Worm (Caenorhabditis elegans): ENCODE measurements around the gene T04F8.3.

The T04F8.3 gene

ce11 chrX:11650751-11651150 is 7.7 kb upstream of the T04F8.3 start, which contains the start of gene cutl-11:
Gene cutl-11, minus strand, starts transcription at chrX:11650851.
- TF ChIP-seq ztf-1 (GFP tag; conservative IDR thresholded peaks at IDR 0.05): no peak
- no peak for TF ChIP-seq alr-1 (tag; optimal IDR thresholded peaks at IDR 0.05)
- TF ChIP-seq lsy-2 (tag; optimal IDR thresholded peaks at IDR 0.05): no peak
- no peak for TF ChIP-seq nhr-12 (tag; optimal IDR thresholded peaks at IDR 0.05)
- no peak for TF ChIP-seq lin-13 (GFP tag; optimal IDR thresholded peaks at IDR 0.05)
- no peak for TF ChIP-seq nhr-6 (tag; optimal IDR thresholded peaks at IDR 0.05)
- no peak for TF ChIP-seq ztf-4 (tag; optimal IDR thresholded peaks at IDR 0.05)
- no peak for TF ChIP-seq ztf-11 (tag; optimal IDR thresholded peaks at IDR 0.05)
- TF ChIP-seq skn-1 (tag; optimal IDR thresholded peaks at IDR 0.05): no peak
- TF ChIP-seq ceh-16 (tag; optimal IDR thresholded peaks at IDR 0.05): no peak
- no peak for TF ChIP-seq F13H6.1 (tag; optimal IDR thresholded peaks at IDR 0.05)
- no peak for TF ChIP-seq fos-1 (tag; optimal IDR thresholded peaks at IDR 0.05)
- TF ChIP-seq unc-62 (GFP tag; optimal IDR thresholded peaks at IDR 0.05): no peak
- no peak for TF ChIP-seq elt-3 (tag; optimal IDR thresholded peaks at IDR 0.05)
- TF ChIP-seq unc-55 (GFP tag; optimal IDR thresholded peaks at IDR 0.05): no peak

DNA sequence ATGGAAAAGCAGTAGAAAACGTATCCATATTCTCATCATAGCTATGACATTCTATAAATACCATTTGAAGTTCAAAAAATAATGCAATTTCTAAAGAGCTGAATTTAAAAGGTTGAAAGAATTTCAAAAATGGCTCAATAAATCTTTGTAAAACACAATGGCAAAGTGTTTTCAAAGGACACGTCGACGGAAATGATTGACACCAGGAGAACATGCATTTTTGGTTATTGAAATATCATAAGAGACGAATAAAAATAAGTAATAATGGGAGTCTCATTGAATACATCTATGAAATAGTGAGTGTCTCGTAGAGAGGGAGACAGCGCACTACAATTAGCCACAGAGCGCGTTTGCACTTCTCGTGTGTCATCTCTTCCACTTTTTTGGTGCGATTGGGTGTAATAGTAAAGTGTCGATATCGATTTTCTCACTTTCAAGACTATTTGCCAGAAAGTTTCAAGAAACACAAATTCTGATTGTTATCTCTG is 1.9 kb upstream of the T04F8.3 start, which contains the start of gene T04F8.2:
T04F8.2 (minus strand) TSS at position 51 of the 488 bp plus-strand sequence.
- no peak for TF ChIP-seq nhr-77 (tag; optimal IDR thresholded peaks at IDR 0.05)
- TF ChIP-seq F13H6.1 (tag; optimal IDR thresholded peaks at IDR 0.05): peak; percentile 28
- TF ChIP-seq dmd-4 (tag; optimal IDR thresholded peaks at IDR 0.05): no peak
- TF ChIP-seq ztf-11 (tag; optimal IDR thresholded peaks at IDR 0.05): no peak
- TF ChIP-seq alr-1 (tag; optimal IDR thresholded peaks at IDR 0.05): no peak
- TF ChIP-seq nhr-6 (tag; optimal IDR thresholded peaks at IDR 0.05): peak; percentile 27
- peak in 1 of 2 experiments; percentile 67 for TF ChIP-seq lsy-2 (tag; optimal IDR thresholded peaks at IDR 0.05)
- peak; percentile 77 for TF ChIP-seq C34F6.9 (tag; optimal IDR thresholded peaks at IDR 0.05)
- TF ChIP-seq peb-1 (tag; optimal IDR thresholded peaks at IDR 0.05): no peak
- no peak for TF ChIP-seq blmp-1 (tag; optimal IDR thresholded peaks at IDR 0.05; ENCODE audit: insufficient read depth)
- TF ChIP-seq snpc-4 (tag; optimal IDR thresholded peaks at IDR 0.05): no peak
- no peak for TF ChIP-seq ztf-1 (GFP tag; conservative IDR thresholded peaks at IDR 0.05)
- no peak for TF ChIP-seq ztf-4 (tag; optimal IDR thresholded peaks at IDR 0.05)
- peak; percentile 48 for TF ChIP-seq lin-13 (GFP tag; optimal IDR thresholded peaks at IDR 0.05)
- TF ChIP-seq ceh-16 (tag; optimal IDR thresholded peaks at IDR 0.05): peak; percentile 32
- peak; percentile 77 for TF ChIP-seq unc-55 (GFP tag; optimal IDR thresholded peaks at IDR 0.05)
- no peak for TF ChIP-seq nhr-12 (tag; optimal IDR thresholded peaks at IDR 0.05)
- TF ChIP-seq mdl-1 (tag; optimal IDR thresholded peaks at IDR 0.05): no peak
- TF ChIP-seq sem-4 (tag; optimal IDR thresholded peaks at IDR 0.05): peak; percentile 42
- no peak for TF ChIP-seq zag-1 (tag; optimal IDR thresholded peaks at IDR 0.05)
- no peak for TF ChIP-seq nhr-237 (tag; optimal IDR thresholded peaks at IDR 0.05)
- TF ChIP-seq sma-9 (GFP tag; optimal IDR thresholded peaks at IDR 0.05): peak; percentile 76
- no peak for TF ChIP-seq sma-9 (tag; optimal IDR thresholded peaks at IDR 0.05)
- TF ChIP-seq skn-1 (tag; optimal IDR thresholded peaks at IDR 0.05): no peak
- no peak for TF ChIP-seq Y55F3AM.14 (GFP tag; optimal IDR thresholded peaks at IDR 0.05)
- peak; percentile 58 for TF ChIP-seq gmeb-1 (tag; optimal IDR thresholded peaks at IDR 0.05)
- TF ChIP-seq unc-62 (GFP tag; optimal IDR thresholded peaks at IDR 0.05): no peak
- no peak for TF ChIP-seq egl-27 (tag; optimal IDR thresholded peaks at IDR 0.05)
- no peak for TF ChIP-seq mbf-1 (tag; optimal IDR thresholded peaks at IDR 0.05)
- peak; percentile 29 for TF ChIP-seq sma-3 (GFP tag; optimal IDR thresholded peaks at IDR 0.05)
- TF ChIP-seq ceh-82 (tag; optimal IDR thresholded peaks at IDR 0.05): no peak
- no peak for TF ChIP-seq nhr-11 (tag; optimal IDR thresholded peaks at IDR 0.05)
- no peak for TF ChIP-seq aly-2 (tag; optimal IDR thresholded peaks at IDR 0.05)
- TF ChIP-seq lin-11 (tag; optimal IDR thresholded peaks at IDR 0.05): peak; percentile 31
- peak; percentile 33 for TF ChIP-seq nhr-21 (tag; optimal IDR thresholded peaks at IDR 0.05)
- TF ChIP-seq elt-1 (tag; optimal IDR thresholded peaks at IDR 0.05): no peak
- TF ChIP-seq crh-2 (tag; optimal IDR thresholded peaks at IDR 0.05): peak; percentile 69
- TF ChIP-seq unc-39 (tag; optimal IDR thresholded peaks at IDR 0.05): no peak
- peak; percentile 63 for TF ChIP-seq nhr-25 (tag; optimal IDR thresholded peaks at IDR 0.05)
- peak; percentile 82 for TF ChIP-seq fos-1 (tag; optimal IDR thresholded peaks at IDR 0.05)
- TF ChIP-seq ZK546.5 (tag; optimal IDR thresholded peaks at IDR 0.05): no peak
- no peak for TF ChIP-seq lin-39 (tag; optimal IDR thresholded peaks at IDR 0.05)
- no peak for TF ChIP-seq nhr-23 (tag; optimal IDR thresholded peaks at IDR 0.05)
- TF ChIP-seq mab-5 (tag; optimal IDR thresholded peaks at IDR 0.05): no peak
- TF ChIP-seq nhr-10 (tag; optimal IDR thresholded peaks at IDR 0.05): no peak
- no peak for TF ChIP-seq ama-1 (optimal IDR thresholded peaks at IDR 0.05)
- no peak for TF ChIP-seq elt-3 (tag; optimal IDR thresholded peaks at IDR 0.05)
- TF ChIP-seq nhr-129 (tag; optimal IDR thresholded peaks at IDR 0.05): peak; percentile 84
- TF ChIP-seq R02D3.7 (tag; optimal IDR thresholded peaks at IDR 0.05): no peak
